Fruit fly (Drosophila melanogaster): ENCODE results near the gene wam.

- TF ChIP-seq CG8478 (optimal IDR thresholded peaks at IDR 0.05) (no peak), CTCF (optimal IDR thresholded peaks at IDR 0.05) (no peak)
These were observed 47.0 kb upstream of the wam start for dm6 chr3R:23334866-23335265.
